Fruit fly (Drosophila melanogaster): ENCODE results near the gene mRpL4.

- TF ChIP-seq vri (GFP tag; optimal IDR thresholded peaks at IDR 0.05) (no peak), Sox102F (GFP tag; optimal IDR thresholded peaks at IDR 0.05) (no peak), CG6854 (GFP tag; optimal IDR thresholded peaks at IDR 0.05) (no peak), Hr39 (GFP tag; optimal IDR thresholded peaks at IDR 0.05) (no peak), CG16779 (tag; optimal IDR thresholded peaks at IDR 0.05) (no peak)
Measured at dm6 chr2L:16317777-16318610, 10.9 kb downstream of the mRpL4 start.
